Fruit fly (Drosophila melanogaster) whole organism, embryonic: ENCODE measurements around the gene CG6149.

Source experiments
- BtbVII ChIP-seq: fragments of 200-800 bp; sonication (Bioruptor generic); optimal IDR thresholded peaks from 3 replicates; lab custom pipeline; 2017; ENCODE audit warnings: missing biosample characterization, mild to moderate bottlenecking, missing genetic modification characterization
- CG10431 ChIP-seq: fragments of 200-800 bp; sonication (Bioruptor generic); optimal IDR thresholded peaks from 3 replicates; lab custom pipeline; 2018; ENCODE audit warnings: missing biosample characterization, mild to moderate bottlenecking, missing genetic modification characterization
- CG11504 ChIP-seq: fragments of 200-800 bp; sonication (Bioruptor generic); optimal IDR thresholded peaks from 3 replicates; lab custom pipeline; 2019; ENCODE audit warnings: missing biosample characterization, mild to moderate bottlenecking, missing genetic modification characterization, moderate library complexity
- CG11696 ChIP-seq: fragments of 200-800 bp; sonication (Bioruptor generic); IDR thresholded peaks from 2 replicates; pipeline ENCODE4 v1.3.6; 2022; ENCODE audit warnings: missing biosample characterization, missing genetic modification characterization
- CG15269 ChIP-seq: fragments of 200-800 bp; sonication (Bioruptor generic); optimal IDR thresholded peaks from 2 replicates; lab custom pipeline; 2018; ENCODE audit warnings: missing biosample characterization, mild to moderate bottlenecking, missing genetic modification characterization, moderate library complexity
- CG16813 ChIP-seq: fragments of 200-800 bp; sonication (Bioruptor generic); IDR thresholded peaks from 3 replicates; pipeline ENCODE4 v1.3.6; 2022; ENCODE audit warnings: missing biosample characterization, missing genetic modification characterization; ENCODE audit not compliant: partially characterized antibody
- CG18262 ChIP-seq: fragments of 200-800 bp; optimal IDR thresholded peaks from 3 replicates; lab custom pipeline; 2019; ENCODE audit warnings: missing biosample characterization, mild to moderate bottlenecking, missing genetic modification characterization, moderate library complexity
- CG2712 ChIP-seq: fragments of 200-800 bp; optimal IDR thresholded peaks from 3 replicates; lab custom pipeline; 2019; ENCODE audit warnings: missing biosample characterization, mild to moderate bottlenecking, missing genetic modification characterization, moderate library complexity
- CG31441 ChIP-seq: fragments of 200-800 bp; sonication (Bioruptor generic); IDR thresholded peaks from 2 replicates; pipeline ENCODE4 v1.3.6; 2022; ENCODE audit warnings: missing biosample characterization, missing genetic modification characterization
- CG34422 ChIP-seq: fragments of 200-800 bp; sonication (Bioruptor generic); IDR thresholded peaks from 3 replicates; pipeline ENCODE4 v1.3.6; 2022; ENCODE audit warnings: missing biosample characterization, missing genetic modification characterization
- CG3995 ChIP-seq: fragments of 200-800 bp; sonication (Bioruptor generic); optimal IDR thresholded peaks from 3 replicates; lab custom pipeline; 2016; ENCODE audit warnings: missing biosample characterization, missing genetic modification characterization
- CG4730 ChIP-seq: fragments of 200-800 bp; sonication (Bioruptor generic); IDR thresholded peaks from 2 replicates; pipeline ENCODE4 v1.3.6; 2022; ENCODE audit warnings: missing biosample characterization, missing genetic modification characterization
- CG6254 ChIP-seq: fragments of 200-800 bp; sonication (Bioruptor generic); optimal IDR thresholded peaks from 3 replicates; lab custom pipeline; 2017; ENCODE audit warnings: mild to moderate bottlenecking, missing biosample characterization, missing genetic modification reagents, missing genetic modification characterization
- CG8359 ChIP-seq: fragments of 200-800 bp; sonication (Bioruptor generic); optimal IDR thresholded peaks from 2 replicates; lab custom pipeline; 2017; ENCODE audit warnings: missing biosample characterization, mild to moderate bottlenecking, missing genetic modification characterization, borderline replicate concordance
- Camta ChIP-seq: fragments of 200-800 bp; sonication (Bioruptor generic); optimal IDR thresholded peaks from 2 replicates; lab custom pipeline; 2016; ENCODE audit warnings: missing biosample characterization, missing genetic modification characterization
- CoRest ChIP-seq: fragments of 200-800 bp; sonication (Bioruptor generic); optimal IDR thresholded peaks from 3 replicates; lab custom pipeline; 2018; ENCODE audit warnings: missing biosample characterization, mild to moderate bottlenecking, missing genetic modification characterization, moderate library complexity
- Dbx ChIP-seq: fragments of 200-800 bp; sonication (Bioruptor generic); IDR thresholded peaks from 3 replicates; pipeline ENCODE4 v1.3.6; 2022; ENCODE audit warnings: missing biosample characterization, missing genetic modification characterization
- Gug ChIP-seq: fragments of 200-800 bp; sonication (Bioruptor generic); IDR thresholded peaks from 4 replicates; pipeline ENCODE4 v1.3.6; 2022; ENCODE audit warnings: missing biosample characterization, missing genetic modification characterization
- Hand ChIP-seq: fragments of 200-800 bp; sonication (Bioruptor generic); optimal IDR thresholded peaks from 2 replicates; lab custom pipeline; 2017; ENCODE audit warnings: mild to moderate bottlenecking, missing biosample characterization, missing genetic modification reagents, missing genetic modification characterization
- Jarid2 ChIP-seq: fragments of 200-800 bp; sonication (Bioruptor generic); optimal IDR thresholded peaks from 3 replicates; lab custom pipeline; 2017; ENCODE audit warnings: mild to moderate bottlenecking, missing biosample characterization, missing genetic modification reagents, missing genetic modification characterization
- Kr ChIP-seq: fragments of 200-800 bp; sonication (Bioruptor generic); optimal IDR thresholded peaks from 2 replicates; lab custom pipeline; 2017; ENCODE audit warnings: missing biosample characterization, mild to moderate bottlenecking, missing genetic modification characterization
- MTF-1 ChIP-seq: fragments of 200-800 bp; sonication (Bioruptor generic); optimal IDR thresholded peaks from 2 replicates; lab custom pipeline; 2018; ENCODE audit warnings: missing biosample characterization, mild to moderate bottlenecking, missing genetic modification characterization, borderline replicate concordance
- Med ChIP-seq: fragments of 200-800 bp; sonication (Bioruptor generic); peaks from one replicate; lab custom pipeline; 2016; ENCODE audit warnings: missing biosample characterization, missing genetic modification characterization, mild to moderate bottlenecking, inconsistent platforms, moderate library complexity
- Neu2 ChIP-seq: fragments of 200-800 bp; sonication (Bioruptor generic); optimal IDR thresholded peaks from 3 replicates; lab custom pipeline; 2016; ENCODE audit warnings: missing biosample characterization, missing genetic modification characterization, borderline replicate concordance
- Oaz ChIP-seq: fragments of 200-800 bp; sonication (Bioruptor generic); IDR thresholded peaks from 2 replicates; pipeline ENCODE4 v1.3.6; 2022; ENCODE audit warnings: missing biosample characterization, missing genetic modification characterization
- Ptx1 ChIP-seq: fragments of 200-800 bp; sonication (Bioruptor generic); IDR thresholded peaks from 2 replicates; pipeline ENCODE4 v1.3.6; 2022; ENCODE audit warnings: missing biosample characterization, missing genetic modification characterization
- Rx ChIP-seq: fragments of 200-800 bp; sonication (Bioruptor generic); IDR thresholded peaks from 2 replicates; pipeline ENCODE4 v1.3.6; 2022; ENCODE audit warnings: missing biosample characterization, missing genetic modification characterization
- Scr ChIP-seq: fragments of 200-800 bp; sonication (Bioruptor generic); IDR thresholded peaks from 2 replicates; pipeline ENCODE4 v1.3.6; 2022; ENCODE audit warnings: missing biosample characterization, missing genetic modification characterization; ENCODE audit not compliant: partially characterized antibody
- Six4 ChIP-seq: fragments of 200-800 bp; sonication (Bioruptor generic); optimal IDR thresholded peaks from 2 replicates; lab custom pipeline; 2016; ENCODE audit warnings: missing biosample characterization, missing genetic modification characterization
- Xrp1 ChIP-seq: fragments of 200-800 bp; sonication (Bioruptor generic); IDR thresholded peaks from 2 replicates; pipeline ENCODE4 v1.3.6; 2022; ENCODE audit warnings: missing biosample characterization, missing genetic modification characterization
- amos ChIP-seq: fragments of 200-800 bp; sonication (Bioruptor generic); IDR thresholded peaks from 2 replicates; pipeline ENCODE4 v1.3.6; 2022; ENCODE audit warnings: missing biosample characterization, missing genetic modification characterization; ENCODE audit not compliant: partially characterized antibody
- ap ChIP-seq: fragments of 200-800 bp; sonication (Bioruptor generic); IDR thresholded peaks from 2 replicates; pipeline ENCODE4 v1.3.6; 2022; ENCODE audit warnings: missing biosample characterization, missing genetic modification characterization
- chif ChIP-seq, 2 experiments: fragments of 200-800 bp; sonication (Bioruptor generic); optimal IDR thresholded peaks; 3 replicates each; lab custom pipeline; 2016; ENCODE audit warnings: missing biosample characterization in 2 of 2, missing genetic modification characterization in 2 of 2
- crc ChIP-seq: fragments of 200-800 bp; sonication (Bioruptor generic); optimal IDR thresholded peaks from 2 replicates; lab custom pipeline; 2016; ENCODE audit warnings: missing biosample characterization, missing genetic modification characterization
- dmrt11E ChIP-seq: fragments of 200-800 bp; sonication (Bioruptor generic); optimal IDR thresholded peaks from 3 replicates; lab custom pipeline; 2018; ENCODE audit warnings: missing biosample characterization, mild to moderate bottlenecking, missing genetic modification characterization, moderate library complexity
- gfzf ChIP-seq: fragments of 200-800 bp; sonication (Bioruptor generic); optimal IDR thresholded peaks from 2 replicates; lab custom pipeline; 2016; ENCODE audit warnings: missing biosample characterization, mild to moderate bottlenecking, missing genetic modification characterization, moderate library complexity
- ken ChIP-seq: fragments of 200-800 bp; sonication (Bioruptor generic); IDR thresholded peaks from 3 replicates; pipeline ENCODE4 v1.3.6; 2022; ENCODE audit warnings: missing biosample characterization, missing genetic modification characterization
- klu ChIP-seq: fragments of 200-800 bp; sonication (Bioruptor generic); IDR thresholded peaks from 2 replicates; pipeline ENCODE4 v1.3.6; 2022; ENCODE audit warnings: missing biosample characterization, missing genetic modification characterization
- mirr ChIP-seq: fragments of 200-800 bp; sonication (Bioruptor generic); optimal IDR thresholded peaks from 3 replicates; lab custom pipeline; 2018; ENCODE audit warnings: missing biosample characterization, mild to moderate bottlenecking, missing genetic modification characterization
- peb ChIP-seq: fragments of 200-800 bp; sonication (Bioruptor generic); IDR thresholded peaks from 2 replicates; pipeline ENCODE4 v1.3.6; 2022; ENCODE audit warnings: missing biosample characterization, missing genetic modification characterization
- pum ChIP-seq: fragments of 200-800 bp; sonication (Bioruptor generic); optimal IDR thresholded peaks from 2 replicates; lab custom pipeline; 2016; ENCODE audit warnings: missing biosample characterization, missing genetic modification characterization
- salm ChIP-seq: fragments of 200-800 bp; sonication (Bioruptor generic); optimal IDR thresholded peaks from 2 replicates; lab custom pipeline; 2018; ENCODE audit warnings: missing biosample characterization, mild to moderate bottlenecking, missing genetic modification characterization
- sim ChIP-seq: fragments of 200-800 bp; sonication (Bioruptor generic); IDR thresholded peaks from 2 replicates; pipeline ENCODE4 v1.3.6; 2022; ENCODE audit warnings: missing biosample characterization, missing genetic modification characterization
- sisA ChIP-seq: fragments of 200-800 bp; sonication (Bioruptor generic); IDR thresholded peaks from 2 replicates; pipeline ENCODE4 v1.3.6; 2022; ENCODE audit warnings: missing biosample characterization, missing genetic modification characterization
- slbo ChIP-seq: fragments of 200-800 bp; sonication (Bioruptor generic); IDR thresholded peaks from 2 replicates; pipeline ENCODE4 v1.3.6; 2022; ENCODE audit warnings: missing biosample characterization, missing genetic modification characterization
- sna ChIP-seq: fragments of 200-800 bp; sonication (Bioruptor generic); IDR thresholded peaks from 2 replicates; pipeline ENCODE4 v1.3.6; 2022; ENCODE audit warnings: missing biosample characterization, missing genetic modification characterization; ENCODE audit not compliant: partially characterized antibody
- ssp ChIP-seq: fragments of 200-800 bp; sonication (Bioruptor generic); IDR thresholded peaks from 2 replicates; pipeline ENCODE4 v1.3.6; 2022; ENCODE audit warnings: missing biosample characterization, missing genetic modification characterization
- toy ChIP-seq: fragments of 200-800 bp; sonication (Bioruptor generic); IDR thresholded peaks from 2 replicates; pipeline ENCODE4 v1.3.6; 2022; ENCODE audit warnings: missing biosample characterization, missing genetic modification characterization
- vnd ChIP-seq: fragments of 200-800 bp; sonication (Bioruptor generic); IDR thresholded peaks from 3 replicates; pipeline ENCODE4 v1.3.6; 2022; ENCODE audit warnings: missing biosample characterization, missing genetic modification characterization; ENCODE audit not compliant: partially characterized antibody
- yki ChIP-seq: fragments of >200 bp; optimal IDR thresholded peaks from 3 replicates; lab custom pipeline; 2018

Gene CG6149

dm6 chr3L:11418041-11418674, 17.1 kb downstream of the CG6149 start (continued):
- peak; percentile 90 for TF ChIP-seq klu (GFP tag; lab: Robert Waterston, UW)
- TF ChIP-seq Oaz, result peak; percentile 94
- peak; percentile 88 for TF ChIP-seq pum (GFP tag; lab: Kevin White, UChicago)
- TF ChIP-seq Neu2 (GFP tag; lab: Kevin White, UChicago), result no peak
- TF ChIP-seq gfzf, result no peak
- TF ChIP-seq sim (GFP tag; lab: Robert Waterston, UW), result peak; percentile 92
- TF ChIP-seq CG4730 (GFP tag; lab: Robert Waterston, UW), result peak; percentile 93
- no peak for TF ChIP-seq amos (GFP tag; lab: Robert Waterston, UW)
- TF ChIP-seq Dbx (GFP tag; lab: Robert Waterston, UW), result peak; percentile 78
- TF ChIP-seq MTF-1 (GFP tag; lab: Kevin White, UChicago), result peak; percentile 84
- peak; percentile 92 for TF ChIP-seq Rx (GFP tag; lab: Robert Waterston, UW)
- TF ChIP-seq chif (GFP tag; optimal IDR thresholded peaks at IDR 0.05; lab: Kevin White, UChicago), result peak; percentile 80 to 93
- TF ChIP-seq Kr (GFP tag; lab: Kevin White, UChicago), result peak; percentile 66
- peak; percentile 93 for TF ChIP-seq Six4 (GFP tag; lab: Kevin White, UChicago)
- TF ChIP-seq ap (GFP tag; lab: Robert Waterston, UW), result peak; percentile 98
- peak; percentile 96 for TF ChIP-seq ken
- peak; percentile 78 for TF ChIP-seq Hand (GFP tag; lab: Kevin White, UChicago)
- peak; percentile 74 for TF ChIP-seq CG11696 (GFP tag; lab: Robert Waterston, UW)
- TF ChIP-seq Jarid2, result peak; percentile 72
- TF ChIP-seq crc, result peak; percentile 74
- peak; percentile 95 for TF ChIP-seq CG31441
- peak; percentile 96 for TF ChIP-seq CG11504 (tag; lab: Kevin White, UChicago)
- TF ChIP-seq CG3995 (GFP tag; lab: Kevin White, UChicago), result peak; percentile 43
- TF ChIP-seq Scr (GFP tag; lab: Robert Waterston, UW), result no peak
- TF ChIP-seq Ptx1, result peak; percentile 98
- peak; percentile 96 for TF ChIP-seq dmrt11E (tag; lab: Kevin White, UChicago)
- peak; percentile 89 for TF ChIP-seq salm
- TF ChIP-seq CG6254, result peak; percentile 91
- TF ChIP-seq sna (GFP tag; lab: Robert Waterston, UW), result no peak
- no peak for TF ChIP-seq vnd (GFP tag; lab: Robert Waterston, UW)
- peak; percentile 91 for TF ChIP-seq CG8359
- peak; percentile 83 for TF ChIP-seq toy (GFP tag; lab: Robert Waterston, UW)
- TF ChIP-seq CG2712 (tag; lab: Kevin White, UChicago), result peak; percentile 98
- TF ChIP-seq slbo (GFP tag; lab: Robert Waterston, UW), result peak; percentile 96
- TF ChIP-seq CG34422 (GFP tag; lab: Robert Waterston, UW), result peak; percentile 90
- peak; percentile 91 for TF ChIP-seq peb
- TF ChIP-seq Med, result peak; percentile 99
- TF ChIP-seq CG10431 (GFP tag; lab: Kevin White, UChicago), result peak; percentile 82
- peak; percentile 98 for TF ChIP-seq CG18262
- TF ChIP-seq sisA (GFP tag; lab: Robert Waterston, UW), result peak; percentile 95
- peak; percentile 96 for TF ChIP-seq CG15269 (tag; lab: Kevin White, UChicago)
- TF ChIP-seq mirr (GFP tag; lab: Kevin White, UChicago), result peak; percentile 61
- TF ChIP-seq Gug (GFP tag; lab: Robert Waterston, UW), result peak; percentile 85
- TF ChIP-seq BtbVII (GFP tag; lab: Kevin White, UChicago), result peak; percentile 89
- peak; percentile 96 for TF ChIP-seq CoRest (tag; lab: Kevin White, UChicago)
- TF ChIP-seq Camta, result peak; percentile 82
- TF ChIP-seq ssp, result peak; percentile 90
- no peak for TF ChIP-seq yki (lab: Kevin White, UChicago)
- TF ChIP-seq CG16813 (GFP tag; lab: Robert Waterston, UW), result no peak
- peak; percentile 97 for TF ChIP-seq Xrp1
